Fruit fly (Drosophila melanogaster) whole organism, embryonic: ENCODE data around the gene ClC-c.

Experiments
- Bgb ChIP-seq: fragments of 200-800 bp; sonication (Bioruptor generic); IDR thresholded peaks from 2 replicates; pipeline ENCODE4 v1.3.6; 2022; ENCODE audit warnings: missing biosample characterization, missing genetic modification characterization; ENCODE audit not compliant: partially characterized antibody
- CG10209 ChIP-seq: fragments of 200-800 bp; sonication (Bioruptor generic); optimal IDR thresholded peaks from 3 replicates; lab custom pipeline; 2017; ENCODE audit warnings: missing biosample characterization, mild to moderate bottlenecking, missing genetic modification characterization, missing genetic modification reagents
- CG10267 ChIP-seq: fragments of 200-800 bp; sonication (Bioruptor generic); optimal IDR thresholded peaks from 2 replicates; lab custom pipeline; 2018; ENCODE audit warnings: missing biosample characterization, mild to moderate bottlenecking, missing genetic modification characterization, moderate library complexity
- CG10462 ChIP-seq: fragments of 200-800 bp; sonication (Bioruptor generic); optimal IDR thresholded peaks from 2 replicates; lab custom pipeline; 2016; ENCODE audit warnings: missing biosample characterization, missing genetic modification characterization
- CG11695 ChIP-seq: fragments of 200-800 bp; sonication (Bioruptor generic); IDR thresholded peaks from 3 replicates; pipeline ENCODE4 v1.3.6; 2022; ENCODE audit warnings: missing biosample characterization, missing genetic modification characterization
- CG12942 ChIP-seq: fragments of 200-800 bp; sonication (Bioruptor generic); optimal IDR thresholded peaks from 3 replicates; lab custom pipeline; 2016; ENCODE audit warnings: missing biosample characterization, missing genetic modification characterization
- CG1603 ChIP-seq: fragments of 200-800 bp; sonication (Bioruptor generic); optimal IDR thresholded peaks from 2 replicates; lab custom pipeline; 2019; ENCODE audit warnings: missing biosample characterization, mild to moderate bottlenecking, missing genetic modification characterization, moderate library complexity
- CG16779 ChIP-seq: fragments of 200-800 bp; sonication (Bioruptor generic); IDR thresholded peaks from 2 replicates; pipeline ENCODE4 v1.3.6; 2022; ENCODE audit warnings: missing biosample characterization, missing genetic modification characterization
- CG31365 ChIP-seq: fragments of 200-800 bp; sonication (Bioruptor generic); optimal IDR thresholded peaks from 2 replicates; lab custom pipeline; 2018; ENCODE audit warnings: missing biosample characterization, mild to moderate bottlenecking, missing genetic modification characterization
- CG3995 ChIP-seq: fragments of 200-800 bp; sonication (Bioruptor generic); optimal IDR thresholded peaks from 3 replicates; lab custom pipeline; 2016; ENCODE audit warnings: missing biosample characterization, missing genetic modification characterization
- CG4360 ChIP-seq: fragments of 200-800 bp; sonication (Bioruptor generic); IDR thresholded peaks from 2 replicates; pipeline ENCODE4 v1.3.6; 2022; ENCODE audit warnings: missing biosample characterization, missing genetic modification characterization
- CG4730 ChIP-seq: fragments of 200-800 bp; sonication (Bioruptor generic); IDR thresholded peaks from 2 replicates; pipeline ENCODE4 v1.3.6; 2022; ENCODE audit warnings: missing biosample characterization, missing genetic modification characterization
- CG6254 ChIP-seq: fragments of 200-800 bp; sonication (Bioruptor generic); optimal IDR thresholded peaks from 3 replicates; lab custom pipeline; 2017; ENCODE audit warnings: mild to moderate bottlenecking, missing biosample characterization, missing genetic modification reagents, missing genetic modification characterization
- CG6854 ChIP-seq: fragments of 200-800 bp; sonication (Bioruptor generic); optimal IDR thresholded peaks from 3 replicates; lab custom pipeline; 2017; ENCODE audit warnings: missing biosample characterization, mild to moderate bottlenecking, missing genetic modification characterization
- CG7357 ChIP-seq: fragments of 200-800 bp; sonication (Bioruptor generic); IDR thresholded peaks from 3 replicates; pipeline ENCODE4 v1.3.6; 2022; ENCODE audit warnings: missing biosample characterization, missing genetic modification characterization
- Camta ChIP-seq: fragments of 200-800 bp; sonication (Bioruptor generic); optimal IDR thresholded peaks from 2 replicates; lab custom pipeline; 2016; ENCODE audit warnings: missing biosample characterization, missing genetic modification characterization
- CrebB ChIP-seq: fragments of 200-800 bp; sonication (Bioruptor generic); optimal IDR thresholded peaks from 3 replicates; lab custom pipeline; 2018; ENCODE audit warnings: missing biosample characterization, mild to moderate bottlenecking, missing genetic modification characterization
- Drgx ChIP-seq: fragments of 200-800 bp; sonication (Bioruptor generic); IDR thresholded peaks from 2 replicates; pipeline ENCODE4 v1.3.6; 2022; ENCODE audit warnings: missing biosample characterization, missing genetic modification characterization
- E2f2 ChIP-seq: fragments of 200-800 bp; sonication (Bioruptor generic); IDR thresholded peaks from 2 replicates; pipeline ENCODE4 v1.3.6; 2022; ENCODE audit warnings: missing biosample characterization, missing genetic modification characterization
- Fer2 ChIP-seq: fragments of 200-800 bp; sonication (Bioruptor generic); optimal IDR thresholded peaks from 2 replicates; lab custom pipeline; 2018; ENCODE audit warnings: missing biosample characterization, mild to moderate bottlenecking, missing genetic modification characterization, moderate library complexity
- HHEX ChIP-seq: fragments of 200-800 bp; sonication (Bioruptor generic); optimal IDR thresholded peaks from 3 replicates; lab custom pipeline; 2017; ENCODE audit warnings: missing biosample characterization, mild to moderate bottlenecking, missing genetic modification characterization, missing genetic modification reagents
- Lhr ChIP-seq: fragments of 200-800 bp; sonication (Bioruptor generic); optimal IDR thresholded peaks from 3 replicates; lab custom pipeline; 2017; ENCODE audit warnings: mild to moderate bottlenecking, missing biosample characterization, missing genetic modification reagents, missing genetic modification characterization
- MTF-1 ChIP-seq: fragments of 200-800 bp; sonication (Bioruptor generic); optimal IDR thresholded peaks from 2 replicates; lab custom pipeline; 2018; ENCODE audit warnings: missing biosample characterization, mild to moderate bottlenecking, missing genetic modification characterization, borderline replicate concordance
- NFAT ChIP-seq: fragments of 200-800 bp; sonication (Bioruptor generic); IDR thresholded peaks from 2 replicates; pipeline ENCODE4 v1.3.6; 2022; ENCODE audit warnings: missing biosample characterization, missing genetic modification characterization
- NK7.1 ChIP-seq: fragments of 200-800 bp; sonication (Bioruptor generic); optimal IDR thresholded peaks from 3 replicates; lab custom pipeline; 2016; ENCODE audit warnings: missing biosample characterization, missing genetic modification characterization
- Neu2 ChIP-seq: fragments of 200-800 bp; sonication (Bioruptor generic); optimal IDR thresholded peaks from 3 replicates; lab custom pipeline; 2016; ENCODE audit warnings: missing biosample characterization, missing genetic modification characterization, borderline replicate concordance
- Ravus ChIP-seq: fragments of 200-800 bp; sonication (Bioruptor generic); IDR thresholded peaks from 2 replicates; pipeline ENCODE4 v1.3.6; 2022; ENCODE audit warnings: missing biosample characterization, missing genetic modification characterization
- Side ChIP-seq: fragments of 200-800 bp; sonication (Bioruptor generic); optimal IDR thresholded peaks from 2 replicates; lab custom pipeline; 2016; ENCODE audit warnings: missing biosample characterization, missing genetic modification characterization
- ac ChIP-seq: fragments of 200-800 bp; sonication (Bioruptor generic); optimal IDR thresholded peaks from 3 replicates; lab custom pipeline; 2017; ENCODE audit warnings: missing biosample characterization, mild to moderate bottlenecking, missing genetic modification characterization
- ap ChIP-seq: fragments of 200-800 bp; sonication (Bioruptor generic); IDR thresholded peaks from 2 replicates; pipeline ENCODE4 v1.3.6; 2022; ENCODE audit warnings: missing biosample characterization, missing genetic modification characterization
- caup ChIP-seq: fragments of 200-800 bp; sonication (Bioruptor generic); optimal IDR thresholded peaks from 3 replicates; lab custom pipeline; 2017; ENCODE audit warnings: missing biosample characterization, mild to moderate bottlenecking, missing genetic modification characterization, moderate library complexity; ENCODE audit not compliant: severe bottlenecking
- dimm ChIP-seq: fragments of 200-800 bp; sonication (Bioruptor generic); IDR thresholded peaks from 2 replicates; pipeline ENCODE4 v1.3.6; 2022; ENCODE audit warnings: missing biosample characterization, missing genetic modification characterization
- dmrt11E ChIP-seq: fragments of 200-800 bp; sonication (Bioruptor generic); optimal IDR thresholded peaks from 3 replicates; lab custom pipeline; 2018; ENCODE audit warnings: missing biosample characterization, mild to moderate bottlenecking, missing genetic modification characterization, moderate library complexity
- dysf ChIP-seq: fragments of 200-800 bp; sonication (Bioruptor generic); IDR thresholded peaks from 3 replicates; pipeline ENCODE4 v1.3.6; 2022; ENCODE audit warnings: missing biosample characterization, missing genetic modification characterization
- ems ChIP-seq: fragments of 200-800 bp; sonication (Bioruptor generic); optimal IDR thresholded peaks from 3 replicates; lab custom pipeline; 2016; ENCODE audit warnings: missing biosample characterization, missing genetic modification characterization
- eve ChIP-seq, 2 experiments: fragments of >200 bp; optimal IDR thresholded peaks; 2 replicates each; lab custom pipeline; 2017; ENCODE audit warnings: missing biosample characterization in 2 of 2, missing genetic modification characterization in 2 of 2
- exex ChIP-seq: fragments of 200-800 bp; sonication (Bioruptor generic); optimal IDR thresholded peaks from 4 replicates; lab custom pipeline; 2018; ENCODE audit warnings: missing biosample characterization, mild to moderate bottlenecking, missing genetic modification characterization, moderate library complexity
- fru ChIP-seq: fragments of >200 bp; optimal IDR thresholded peaks from 2 replicates; lab custom pipeline; 2017
- jumu ChIP-seq: fragments of 200-800 bp; sonication (Bioruptor generic); optimal IDR thresholded peaks from 3 replicates; lab custom pipeline; 2016; ENCODE audit warnings: missing biosample characterization, missing genetic modification characterization
- mld ChIP-seq: fragments of 200-800 bp; sonication (Bioruptor generic); IDR thresholded peaks from 3 replicates; pipeline ENCODE4 v1.3.6; 2022; ENCODE audit warnings: missing biosample characterization, missing genetic modification characterization; ENCODE audit not compliant: partially characterized antibody
- org-1 ChIP-seq: fragments of 200-800 bp; sonication (Bioruptor generic); optimal IDR thresholded peaks from 2 replicates; lab custom pipeline; 2017; ENCODE audit warnings: missing biosample characterization, missing genetic modification characterization
- pum ChIP-seq: fragments of 200-800 bp; sonication (Bioruptor generic); optimal IDR thresholded peaks from 2 replicates; lab custom pipeline; 2016; ENCODE audit warnings: missing biosample characterization, missing genetic modification characterization
- pzg ChIP-seq: fragments of 200-800 bp; sonication (Bioruptor generic); optimal IDR thresholded peaks from 3 replicates; lab custom pipeline; 2018; ENCODE audit warnings: missing biosample characterization, mild to moderate bottlenecking, missing genetic modification characterization, moderate library complexity
- slbo ChIP-seq: fragments of 200-800 bp; sonication (Bioruptor generic); IDR thresholded peaks from 2 replicates; pipeline ENCODE4 v1.3.6; 2022; ENCODE audit warnings: missing biosample characterization, missing genetic modification characterization
- stc ChIP-seq: fragments of 200-800 bp; sonication (Bioruptor generic); IDR thresholded peaks from 2 replicates; pipeline ENCODE4 v1.3.6; 2022; ENCODE audit warnings: missing biosample characterization, missing genetic modification characterization
- wdn ChIP-seq: fragments of 200-800 bp; sonication (Bioruptor generic); IDR thresholded peaks from 2 replicates; pipeline ENCODE4 v1.3.6; 2022; ENCODE audit warnings: missing biosample characterization, missing genetic modification characterization
- yki ChIP-seq: fragments of >200 bp; optimal IDR thresholded peaks from 3 replicates; lab custom pipeline; 2018

The ClC-c gene

dm6 chr3L:16128973-16129745 lies 38.9 kb downstream of the ClC-c start, which contains the start of gene SsRbeta (continued):
- TF ChIP-seq exex (tag; lab: Kevin White, UChicago) (no peak), ems (GFP tag; lab: Kevin White, UChicago) (no peak), CG6854 (GFP tag; lab: Kevin White, UChicago) (no peak), E2f2 (GFP tag; lab: Robert Waterston, UW) (peak; percentile 43; the same call in 1 of the 2 replicates), NK7.1 (no peak), CG4360 (GFP tag; lab: Robert Waterston, UW) (no peak), CG10462 (GFP tag; lab: Kevin White, UChicago) (no peak), Side (no peak), CG10209 (GFP tag; lab: Kevin White, UChicago) (no peak)

dm6 chr3L:16131264-16132066 lies 41.2 kb downstream of the ClC-c start, which contains the start of the genes Trs20 and elg1:
Gene Trs20 (minus strand): TSS chr3L:16131632.
Gene elg1 (plus strand): TSS chr3L:16132028.
- peak; percentile 59; the same call in 1 of the 2 replicates for TF ChIP-seq slbo (GFP tag; lab: Robert Waterston, UW)
- no peak for TF ChIP-seq pum (GFP tag; lab: Kevin White, UChicago)
- TF ChIP-seq mld (GFP tag; lab: Robert Waterston, UW) = no peak
- no peak for TF ChIP-seq CG4730 (GFP tag; lab: Robert Waterston, UW)
- TF ChIP-seq CG3995 (GFP tag; lab: Kevin White, UChicago) = no peak
- no peak for TF ChIP-seq CrebB (tag; lab: Kevin White, UChicago)
- TF ChIP-seq dysf (GFP tag; lab: Robert Waterston, UW) = peak; percentile 45; the same call in 1 of the 3 replicates
- no peak for TF ChIP-seq CG7357 (GFP tag; lab: Robert Waterston, UW)
- TF ChIP-seq CG1603 (tag; lab: Kevin White, UChicago) = peak; percentile 43
- TF ChIP-seq fru (lab: Kevin White, UChicago) = no peak
- TF ChIP-seq Ravus (GFP tag; lab: Robert Waterston, UW) = no peak
- no peak for TF ChIP-seq yki (lab: Kevin White, UChicago)
- TF ChIP-seq NFAT (GFP tag; lab: Robert Waterston, UW) = peak; percentile 48; the same call in 1 of the 2 replicates
- no peak for TF ChIP-seq HHEX
- TF ChIP-seq caup (GFP tag; lab: Kevin White, UChicago) = peak; percentile 49
- TF ChIP-seq Fer2 (tag; lab: Kevin White, UChicago) = peak; percentile 24
- no peak for TF ChIP-seq ap
- no peak for TF ChIP-seq CG31365 (tag; lab: Kevin White, UChicago)
- no peak for TF ChIP-seq Lhr (GFP tag; lab: Kevin White, UChicago)
- no peak for TF ChIP-seq Camta (GFP tag; lab: Kevin White, UChicago)
- 0 out of 2 replicates have a peak, but pooled peaks have one; percentile 7 for TF ChIP-seq Bgb
- no peak for TF ChIP-seq eve (GFP tag; optimal IDR thresholded peaks at IDR 0.05; lab: Kevin White, UChicago)
- TF ChIP-seq dimm (GFP tag; lab: Robert Waterston, UW) = no peak
- TF ChIP-seq jumu = no peak
- no peak for TF ChIP-seq CG16779
- TF ChIP-seq dmrt11E (tag; lab: Kevin White, UChicago) = peak; percentile 59
- TF ChIP-seq wdn = no peak
- TF ChIP-seq CG11695 = peak; percentile 56; the same call in 2 of the 3 replicates
- 0 out of 2 replicates have a peak, but pooled peaks have one; percentile 24 for TF ChIP-seq stc (GFP tag; lab: Robert Waterston, UW)
- TF ChIP-seq org-1 (GFP tag; lab: Kevin White, UChicago) = no peak
- TF ChIP-seq pzg = peak; percentile 46
- no peak for TF ChIP-seq CG12942 (GFP tag; lab: Kevin White, UChicago)
- no peak for TF ChIP-seq Drgx (GFP tag; lab: Robert Waterston, UW)
- no peak for TF ChIP-seq ac (GFP tag; lab: Kevin White, UChicago)
- no peak for TF ChIP-seq MTF-1
- TF ChIP-seq Neu2 (GFP tag; lab: Kevin White, UChicago) = no peak
- TF ChIP-seq Side = no peak
- no peak for TF ChIP-seq CG6254
- peak; percentile 94 for TF ChIP-seq CG10267 (tag; lab: Kevin White, UChicago)
